Worm (Caenorhabditis elegans) whole organism, young adult: Measurements from ENCODE around the gene B0454.5.

Experiments used
- Y53G8AR.9 ChIP-seq: fragments of 200-800 bp; sonication (Bioruptor generic); conservative IDR thresholded peaks from 2 replicates; pipeline ENCODE4 v1.3.6; 2022; ENCODE audit warnings: missing genetic modification reagents, missing genetic modification characterization, missing compliant biosample characterization
- dpl-1 ChIP-seq: fragments of 150-350 bp; optimal IDR thresholded peaks from 2 replicates; lab custom pipeline; 2014; ENCODE audit warnings: missing biosample characterization, missing genetic modification reagents, missing genetic modification characterization
- lin-35 ChIP-seq, 3 experiments: fragments of 150-350 bp in 2 of 3; sonication (generic microtip) in 1 of 3; optimal IDR thresholded peaks; 2 replicates each; lab custom pipeline; 2014 to 2018; ENCODE audit warnings: missing biosample characterization in 3 of 3, missing genetic modification characterization in 3 of 3, missing genetic modification reagents in 3 of 3
- repo-1 ChIP-seq: sonication (generic microtip); optimal IDR thresholded peaks from 2 replicates; lab custom pipeline; 2017; ENCODE audit warnings: mild to moderate bottlenecking, missing genetic modification characterization, missing compliant biosample characterization
- sdz-38 ChIP-seq: sonication (generic microtip); optimal IDR thresholded peaks from 2 replicates; lab custom pipeline; 2016; ENCODE audit warnings: missing genotype, missing genetic modification characterization, missing compliant biosample characterization

DNA sequence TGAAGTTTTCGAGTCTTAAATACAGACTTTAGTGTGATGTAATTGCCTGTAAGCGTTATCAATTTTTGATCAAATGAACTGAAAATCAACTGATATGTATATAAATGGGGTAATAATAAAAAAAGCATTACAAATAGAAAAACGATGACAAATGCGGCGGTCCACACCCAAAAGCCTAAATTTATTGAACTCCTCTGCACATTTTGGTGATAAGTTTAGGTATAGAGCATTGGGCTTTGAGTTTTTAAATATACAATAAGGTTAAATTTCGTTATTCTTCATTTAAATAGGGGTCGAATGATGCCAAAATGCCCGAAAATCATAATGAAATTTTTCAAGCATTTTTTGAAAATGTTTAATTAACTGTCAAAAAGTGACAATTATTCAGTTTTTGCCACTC is 18.9 kb upstream of the B0454.5 start, which contains the start of gene clec-3:
- TF ChIP-seq lin-35 (GFP tag; optimal IDR thresholded peaks at IDR 0.05; lab: Kevin White, UChicago) (no peak), sdz-38 (tag; lab: Kevin White, UChicago) (no peak), dpl-1 (no peak), Y53G8AR.9 (GFP tag; lab: Robert Waterston, UW) (no peak), repo-1 (no peak)
